Worm (Caenorhabditis elegans): Measurements from ENCODE around the gene C28H8.2.

- TF ChIP-seq F37D6.2 (tag; optimal IDR thresholded peaks at IDR 0.05) (no peak), lin-39 (tag; optimal IDR thresholded peaks at IDR 0.05) (no peak), R02D3.7 (tag; optimal IDR thresholded peaks at IDR 0.05) (no peak), mep-1 (tag; optimal IDR thresholded peaks at IDR 0.05) (peak; percentile 15)
Observed at ce11 chrIII:5951589-5952378, 31.7 kb downstream of the C28H8.2 start.
